Fruit fly (Drosophila melanogaster): ENCODE results near the gene cno.

DNA sequence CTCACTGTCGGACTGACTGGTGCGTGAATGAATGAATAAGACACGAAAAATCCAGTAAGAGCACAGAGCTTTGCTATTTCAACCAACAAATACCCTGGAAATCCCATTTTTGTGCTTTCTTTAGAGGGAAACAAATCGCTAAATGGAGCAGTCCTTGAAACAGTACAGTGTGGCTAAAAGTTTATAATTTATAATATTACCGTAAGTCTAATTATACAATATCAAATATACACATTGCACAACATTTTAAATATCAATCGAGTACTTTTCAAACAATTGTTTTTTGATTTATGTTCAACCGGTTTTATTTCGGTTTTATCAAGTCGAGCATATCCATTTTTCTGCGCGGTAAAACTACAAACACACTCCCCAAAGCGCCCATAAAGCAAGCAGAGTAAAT, 24.0 kb downstream of the cno start:
- TF ChIP-seq psq (optimal IDR thresholded peaks at IDR 0.05): no peak
- TF ChIP-seq pan (optimal IDR thresholded peaks at IDR 0.05): no peak
